Worm (Caenorhabditis elegans) whole organism, midembryonic: ENCODE measurements around the gene F49E12.12.

ENCODE experiments used
- T22C8.4 ChIP-seq: fragments of 200-800 bp; sonication (Bioruptor generic); IDR thresholded peaks from 2 replicates; pipeline ENCODE4 v1.3.6; 2022; ENCODE audit warnings: missing genetic modification characterization, missing compliant biosample characterization
- cog-1 ChIP-seq: sonication (generic microtip); optimal IDR thresholded peaks from 2 replicates; lab custom pipeline; 2016; ENCODE audit warnings: missing genetic modification characterization, missing compliant biosample characterization
- flt-1 ChIP-seq: fragments of 200-800 bp; sonication (Bioruptor generic); IDR thresholded peaks from 2 replicates; pipeline ENCODE4 v1.3.6; 2022; ENCODE audit warnings: missing genetic modification characterization, missing compliant biosample characterization
- klf-2 ChIP-seq: fragments of 200-800 bp; sonication (Bioruptor generic); conservative IDR thresholded peaks from 2 replicates; pipeline ENCODE4 v1.3.6; 2022; ENCODE audit warnings: missing genetic modification reagents, missing genetic modification characterization, missing compliant biosample characterization
- med-1 ChIP-seq: sonication (generic microtip); optimal IDR thresholded peaks from 2 replicates; lab custom pipeline; 2017; ENCODE audit warnings: missing genetic modification characterization, mild to moderate bottlenecking, missing compliant biosample characterization, antibody characterized with exemption, missing genetic modification reagents; ENCODE audit not compliant: insufficient read depth
- ref-1 ChIP-seq: fragments of 200-800 bp; sonication (Bioruptor generic); conservative IDR thresholded peaks from 2 replicates; pipeline ENCODE4 v1.3.6; 2022; ENCODE audit warnings: missing genetic modification reagents, missing genetic modification characterization, missing compliant biosample characterization
- tab-1 ChIP-seq: fragments of 200-800 bp; sonication (Bioruptor generic); IDR thresholded peaks from 2 replicates; pipeline ENCODE4 v1.3.6; 2022; ENCODE audit warnings: missing genetic modification characterization, missing compliant biosample characterization
- ztf-29 ChIP-seq: fragments of 200-800 bp; sonication (Bioruptor generic); IDR thresholded peaks from 2 replicates; pipeline ENCODE4 v1.3.6; 2022; ENCODE audit warnings: missing genetic modification reagents, missing genetic modification characterization, missing compliant biosample characterization

DNA sequence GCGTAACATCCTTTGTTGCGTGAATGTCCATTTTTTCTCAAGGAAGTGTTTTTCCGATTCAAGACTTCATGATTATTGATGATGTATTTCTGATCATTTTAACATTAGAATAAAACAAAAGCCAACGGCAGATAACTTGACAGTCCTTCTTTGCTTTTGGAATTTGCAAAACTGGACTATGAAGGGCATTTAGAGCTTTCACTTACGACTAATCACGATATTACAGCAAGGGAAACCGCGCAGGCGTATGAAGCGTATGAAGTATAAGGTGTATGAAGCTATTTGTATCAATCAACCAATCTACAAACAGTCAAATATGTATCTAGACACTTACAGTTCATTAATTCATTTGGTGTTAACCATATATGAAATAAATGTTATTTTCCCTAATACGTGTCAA, 3.6 kb upstream of the F49E12.12 start:
- TF ChIP-seq ztf-29 (GFP tag; lab: Robert Waterston, UW): no peak
- no peak for TF ChIP-seq flt-1
- TF ChIP-seq ref-1 (GFP tag; lab: Robert Waterston, UW): no peak
- no peak for TF ChIP-seq tab-1 (GFP tag; lab: Robert Waterston, UW)
- no peak for TF ChIP-seq med-1 (GFP tag; lab: Kevin White, UChicago)
- TF ChIP-seq T22C8.4 (GFP tag; lab: Robert Waterston, UW): no peak
- no peak for TF ChIP-seq klf-2 (GFP tag; lab: Robert Waterston, UW)
- no peak for TF ChIP-seq cog-1 (tag; lab: Kevin White, UChicago)
